7 fruit fly cellular contexts compared by ENCODE assay signal in the genomic region with DNA sequence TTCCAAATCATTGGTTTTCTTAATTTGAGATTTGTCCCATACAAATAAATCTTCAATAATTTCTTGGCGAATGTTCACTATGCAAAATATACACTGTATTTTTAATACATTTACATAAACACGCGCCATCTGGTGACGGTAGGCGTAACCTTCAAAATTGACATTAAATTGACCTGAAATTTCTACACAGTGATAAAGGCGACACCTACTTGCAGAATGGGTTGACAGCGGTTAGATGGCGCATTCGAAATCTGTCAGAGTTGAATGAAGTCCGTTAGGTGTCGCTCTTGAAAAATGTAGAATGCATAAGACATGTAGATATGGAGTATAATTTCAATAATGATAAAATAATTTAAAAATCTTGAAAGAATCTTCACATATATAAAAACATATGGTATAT.
TF ChIP-seq lines count a peak whose summit lies in the region.

No protein-coding gene starts in this region.

- peak; percentile 99 to 100 for TF ChIP-seq CTCF in S2 (optimal IDR thresholded peaks at IDR 0.05; lab: Kevin White, UChicago)
- peak; percentile 99 for TF ChIP-seq CTCF in whole organism, embryonic (GFP tag; optimal IDR thresholded peaks at IDR 0.05; lab: Kevin White, UChicago)

TF ChIP-seq in whole organism, 6 proteins besides CTCF, POLR2A, EP300 and RAD21:
- TF ChIP-seq Dll (optimal IDR thresholded peaks at IDR 0.05; lab: Kevin White, UChicago) (no peak), CG8478 (optimal IDR thresholded peaks at IDR 0.05; lab: Kevin White, UChicago) (peak; percentile 8)

TF ChIP-seq in whole organism, adult, 20 proteins besides CTCF, POLR2A, EP300 and RAD21 (continues in another document):
- no peak for TF ChIP-seq Crg-1 (GFP tag; optimal IDR thresholded peaks at IDR 0.05; lab: Kevin White, UChicago)
- no peak for TF ChIP-seq Clk (GFP tag; optimal IDR thresholded peaks at IDR 0.05; lab: Kevin White, UChicago)
- TF ChIP-seq Mnt (GFP tag; optimal IDR thresholded peaks at IDR 0.05; lab: Kevin White, UChicago): peak; percentile 0
- no peak for TF ChIP-seq cic (GFP tag; optimal IDR thresholded peaks at IDR 0.05; lab: Kevin White, UChicago)
- TF ChIP-seq Hr96 (GFP tag; optimal IDR thresholded peaks at IDR 0.05; lab: Kevin White, UChicago): peak; percentile 60
- TF ChIP-seq CG11617 (GFP tag; optimal IDR thresholded peaks at IDR 0.05; lab: Kevin White, UChicago): no peak
- TF ChIP-seq CG7101 (tag; optimal IDR thresholded peaks at IDR 0.05; lab: Kevin White, UChicago): peak; percentile 44
- no peak for TF ChIP-seq CG5204 (GFP tag; optimal IDR thresholded peaks at IDR 0.05; lab: Kevin White, UChicago)
- TF ChIP-seq CG33017 (tag; optimal IDR thresholded peaks at IDR 0.05; lab: Kevin White, UChicago): no peak
- TF ChIP-seq ovo (GFP tag; optimal IDR thresholded peaks at IDR 0.05; lab: Kevin White, UChicago): peak; percentile 49
- TF ChIP-seq CG12768 (GFP tag; optimal IDR thresholded peaks at IDR 0.05; lab: Kevin White, UChicago): no peak
- peak; percentile 60 for TF ChIP-seq toe (GFP tag; optimal IDR thresholded peaks at IDR 0.05; lab: Kevin White, UChicago)
- no peak for TF ChIP-seq CG14711 (tag; optimal IDR thresholded peaks at IDR 0.05; lab: Kevin White, UChicago)
- no peak for TF ChIP-seq CG7045 (GFP tag; optimal IDR thresholded peaks at IDR 0.05; lab: Kevin White, UChicago)
- peak; percentile 73 for TF ChIP-seq CG1620 (GFP tag; optimal IDR thresholded peaks at IDR 0.05; lab: Kevin White, UChicago)
- no peak for TF ChIP-seq kay (GFP tag; lab: Kevin White, UChicago; ENCODE audit: borderline replicate concordance)
- TF ChIP-seq cnc (optimal IDR thresholded peaks at IDR 0.05; lab: Kevin White, UChicago): no peak

TF ChIP-seq in whole organism, embryonic, 481 proteins besides CTCF, POLR2A, EP300 and RAD21 (continues in another document):
- TF ChIP-seq CG7987 (GFP tag; optimal IDR thresholded peaks at IDR 0.05; lab: Kevin White, UChicago): peak; percentile 78
- no peak for TF ChIP-seq hb (GFP tag; IDR thresholded peaks at IDR 0.05; lab: Robert Waterston, UW; ENCODE audit: partially characterized antibody)
- no peak for TF ChIP-seq YL-1 (GFP tag; optimal IDR thresholded peaks at IDR 0.05; lab: Kevin White, UChicago)
- peak; percentile 37 for TF ChIP-seq dan (GFP tag; IDR thresholded peaks at IDR 0.05; lab: Robert Waterston, UW)
- peak; percentile 87 for TF ChIP-seq HmgZ (tag; optimal IDR thresholded peaks at IDR 0.05; lab: Kevin White, UChicago)
- TF ChIP-seq CG18599 (GFP tag; optimal IDR thresholded peaks at IDR 0.05; lab: Kevin White, UChicago): no peak
- TF ChIP-seq Trl (optimal IDR thresholded peaks at IDR 0.05; lab: Kevin White, UChicago): no peak
- TF ChIP-seq Trl (GFP tag; optimal IDR thresholded peaks at IDR 0.05; lab: Kevin White, UChicago): peak; percentile 89
- TF ChIP-seq zfh2 (GFP tag; optimal IDR thresholded peaks at IDR 0.05; lab: Kevin White, UChicago): peak; percentile 76
- no peak for TF ChIP-seq CG17186 (GFP tag; optimal IDR thresholded peaks at IDR 0.05; lab: Kevin White, UChicago)
- no peak for TF ChIP-seq CG2129 (GFP tag; IDR thresholded peaks at IDR 0.05; lab: Robert Waterston, UW; ENCODE audit: partially characterized antibody)
- peak; percentile 49 for TF ChIP-seq CG3407 (GFP tag; optimal IDR thresholded peaks at IDR 0.05; lab: Kevin White, UChicago)
- TF ChIP-seq Jarid2 (GFP tag; optimal IDR thresholded peaks at IDR 0.05; lab: Kevin White, UChicago): peak; percentile 48
- TF ChIP-seq chm (GFP tag; IDR thresholded peaks at IDR 0.05; lab: Robert Waterston, UW): no peak
- TF ChIP-seq CG43689 (GFP tag; IDR thresholded peaks at IDR 0.05; lab: Robert Waterston, UW): 0 out of 2 replicates have a peak, but pooled peaks have one; percentile 17
- peak; percentile 86 for TF ChIP-seq sens (GFP tag; lab: Kevin White, UChicago)
- peak; percentile 20 for TF ChIP-seq Max (GFP tag; optimal IDR thresholded peaks at IDR 0.05; lab: Kevin White, UChicago)

TF ChIP-seq in whole organism, prepupa, 60 proteins besides CTCF, POLR2A, EP300 and RAD21 (continues in another document):
- TF ChIP-seq esn (GFP tag; optimal IDR thresholded peaks at IDR 0.05; lab: Kevin White, UChicago): peak; percentile 56
- TF ChIP-seq net (GFP tag; optimal IDR thresholded peaks at IDR 0.05; lab: Kevin White, UChicago): no peak
- TF ChIP-seq Hr38 (GFP tag; optimal IDR thresholded peaks at IDR 0.05; lab: Kevin White, UChicago): no peak
- TF ChIP-seq Ets21C (GFP tag; optimal IDR thresholded peaks at IDR 0.05; lab: Kevin White, UChicago): peak; percentile 50
- no peak for TF ChIP-seq CG16779 (tag; optimal IDR thresholded peaks at IDR 0.05; lab: Kevin White, UChicago)
- no peak for TF ChIP-seq CG7368 (GFP tag; optimal IDR thresholded peaks at IDR 0.05; lab: Kevin White, UChicago)
- TF ChIP-seq eg (GFP tag; IDR thresholded peaks at IDR 0.05; lab: Robert Waterston, UW): no peak; the same call in 2 of the 3 replicates
- no peak for TF ChIP-seq Eip93F (GFP tag; optimal IDR thresholded peaks at IDR 0.05; lab: Kevin White, UChicago)
- TF ChIP-seq fd85E (GFP tag; optimal IDR thresholded peaks at IDR 0.05; lab: Kevin White, UChicago): no peak
- TF ChIP-seq CG1621 (tag; optimal IDR thresholded peaks at IDR 0.05; lab: Kevin White, UChicago): no peak
- TF ChIP-seq Ets96B (tag; optimal IDR thresholded peaks at IDR 0.05; lab: Kevin White, UChicago): no peak
- TF ChIP-seq CG9139 (GFP tag; optimal IDR thresholded peaks at IDR 0.05; lab: Kevin White, UChicago): no peak
- TF ChIP-seq CG11294 (GFP tag; IDR thresholded peaks at IDR 0.05; lab: Robert Waterston, UW): no peak
- TF ChIP-seq Met (GFP tag; optimal IDR thresholded peaks at IDR 0.05; lab: Kevin White, UChicago): peak; percentile 45
- TF ChIP-seq ss (GFP tag; optimal IDR thresholded peaks at IDR 0.05; lab: Kevin White, UChicago): no peak
- TF ChIP-seq salr (GFP tag; optimal IDR thresholded peaks at IDR 0.05; lab: Kevin White, UChicago): peak in 1 of 2 experiments; percentile 43
- TF ChIP-seq svp (GFP tag; lab: Kevin White, UChicago): no peak
- TF ChIP-seq Sox14 (GFP tag; optimal IDR thresholded peaks at IDR 0.05; lab: Kevin White, UChicago): peak; percentile 59
- TF ChIP-seq CG4318 (GFP tag; optimal IDR thresholded peaks at IDR 0.05; lab: Kevin White, UChicago): no peak

TF ChIP-seq in whole organism, pupa, 21 proteins besides CTCF, POLR2A, EP300 and RAD21:
- TF ChIP-seq CG34367 (tag; optimal IDR thresholded peaks at IDR 0.05; lab: Kevin White, UChicago): no peak
- no peak for TF ChIP-seq CG9948 (tag; optimal IDR thresholded peaks at IDR 0.05; lab: Kevin White, UChicago)
- peak; percentile 89 for TF ChIP-seq D1 (tag; optimal IDR thresholded peaks at IDR 0.05; lab: Kevin White, UChicago)
- TF ChIP-seq Snoo (tag; optimal IDR thresholded peaks at IDR 0.05; lab: Kevin White, UChicago): peak; percentile 50
- peak; percentile 11 for TF ChIP-seq CG8159 (tag; optimal IDR thresholded peaks at IDR 0.05; lab: Kevin White, UChicago)
- 0 out of 2 replicates have a peak, but pooled peaks have one; percentile 13 for TF ChIP-seq CG10348 (GFP tag; IDR thresholded peaks at IDR 0.05; lab: Robert Waterston, UW)
- TF ChIP-seq CG15710 (tag; optimal IDR thresholded peaks at IDR 0.05; lab: Kevin White, UChicago): no peak
- TF ChIP-seq rn (GFP tag; IDR thresholded peaks at IDR 0.05; lab: Robert Waterston, UW): 0 out of 2 replicates have a peak, but pooled peaks have one; percentile 36

TF ChIP-seq in whole organism, wandering third instar larva, 38 proteins besides CTCF, POLR2A, EP300 and RAD21:
- TF ChIP-seq HLH106 (tag; optimal IDR thresholded peaks at IDR 0.05; lab: Kevin White, UChicago) (peak; percentile 57), Sp1 (GFP tag; optimal IDR thresholded peaks at IDR 0.05; lab: Kevin White, UChicago) (no peak), foxo (GFP tag; optimal IDR thresholded peaks at IDR 0.05; lab: Kevin White, UChicago) (peak in 1 of 2 experiments; percentile 79), Rel (GFP tag; optimal IDR thresholded peaks at IDR 0.05; lab: Kevin White, UChicago) (no peak), Rel (tag; optimal IDR thresholded peaks at IDR 0.05; lab: Kevin White, UChicago) (no peak), br (GFP tag; optimal IDR thresholded peaks at IDR 0.05; lab: Kevin White, UChicago) (peak; percentile 48), Vsx2 (GFP tag; optimal IDR thresholded peaks at IDR 0.05; lab: Kevin White, UChicago; ENCODE audit: partially characterized antibody) (no peak), rgr (GFP tag; optimal IDR thresholded peaks at IDR 0.05; lab: Kevin White, UChicago) (peak; percentile 71), Hr83 (GFP tag; optimal IDR thresholded peaks at IDR 0.05; lab: Kevin White, UChicago; ENCODE audit: poor library complexity, severe bottlenecking) (peak; percentile 64), h (GFP tag; optimal IDR thresholded peaks at IDR 0.05; lab: Kevin White, UChicago) (peak; percentile 70), sv (GFP tag; optimal IDR thresholded peaks at IDR 0.05; lab: Kevin White, UChicago) (peak; percentile 76), fru (GFP tag; optimal IDR thresholded peaks at IDR 0.05; lab: Kevin White, UChicago) (peak; percentile 64), dmrt93B (GFP tag; optimal IDR thresholded peaks at IDR 0.05; lab: Kevin White, UChicago) (peak; percentile 37), Hnf4 (GFP tag; optimal IDR thresholded peaks at IDR 0.05; lab: Kevin White, UChicago) (peak; percentile 53), psq (GFP tag; optimal IDR thresholded peaks at IDR 0.05; lab: Kevin White, UChicago) (peak; percentile 42), Myc (optimal IDR thresholded peaks at IDR 0.05; lab: Kevin White, UChicago) (peak; percentile 87), tai (GFP tag; optimal IDR thresholded peaks at IDR 0.05; lab: Kevin White, UChicago) (peak; percentile 59), sage (GFP tag; optimal IDR thresholded peaks at IDR 0.05; lab: Kevin White, UChicago) (no peak), ey (GFP tag; optimal IDR thresholded peaks at IDR 0.05; lab: Kevin White, UChicago) (peak; percentile 67), jim (GFP tag; optimal IDR thresholded peaks at IDR 0.05; lab: Kevin White, UChicago) (peak; percentile 41), OdsH (GFP tag; optimal IDR thresholded peaks at IDR 0.05; lab: Kevin White, UChicago) (peak; percentile 59), GATAd (GFP tag; optimal IDR thresholded peaks at IDR 0.05; lab: Kevin White, UChicago) (no peak), lola (GFP tag; optimal IDR thresholded peaks at IDR 0.05; lab: Kevin White, UChicago) (no peak)
